Worm (Caenorhabditis elegans) whole organism, early embryonic: ENCODE data around the gene nlp-43.

Experiments used
- B0310.2 ChIP-seq: sonication (generic microtip); optimal IDR thresholded peaks from 2 replicates; lab custom pipeline; 2016; ENCODE audit warnings: mild to moderate bottlenecking, missing genetic modification characterization, missing compliant biosample characterization
- F13C5.2 ChIP-seq: sonication (generic microtip); optimal IDR thresholded peaks from 2 replicates; lab custom pipeline; 2017; ENCODE audit warnings: mild to moderate bottlenecking, missing genetic modification characterization, inconsistent platforms, missing compliant biosample characterization
- aly-1 ChIP-seq: sonication (generic microtip); optimal IDR thresholded peaks from 2 replicates; lab custom pipeline; 2016; ENCODE audit warnings: missing genetic modification characterization, missing compliant biosample characterization
- ama-1 ChIP-seq: fragments of 150-350 bp; optimal IDR thresholded peaks from 2 replicates; lab custom pipeline; 2014
- ceh-13 ChIP-seq: fragments of 200-800 bp; sonication (Bioruptor generic); optimal IDR thresholded peaks from 2 replicates; lab custom pipeline; 2018; ENCODE audit warnings: mild to moderate bottlenecking, missing genetic modification characterization, missing compliant biosample characterization
- ceh-36 ChIP-seq: sonication (generic microtip); optimal IDR thresholded peaks from 2 replicates; lab custom pipeline; 2016; ENCODE audit warnings: missing genetic modification characterization, inconsistent platforms, missing compliant biosample characterization
- ets-7 ChIP-seq: sonication (generic microtip); optimal IDR thresholded peaks from 2 replicates; lab custom pipeline; 2016; ENCODE audit warnings: missing genotype, missing genetic modification characterization, missing compliant biosample characterization
- flt-1 ChIP-seq: fragments of 200-800 bp; sonication (Bioruptor generic); IDR thresholded peaks from 2 replicates; pipeline ENCODE4 v1.3.6; 2022; ENCODE audit warnings: missing genetic modification characterization, missing compliant biosample characterization
- hmbx-1 ChIP-seq: sonication (generic microtip); optimal IDR thresholded peaks from 2 replicates; lab custom pipeline; 2016; ENCODE audit warnings: mild to moderate bottlenecking, missing genetic modification characterization, missing compliant biosample characterization
- hmg-4 ChIP-seq: fragments of 200-800 bp; sonication (Bioruptor generic); optimal IDR thresholded peaks from 2 replicates; lab custom pipeline; 2018; ENCODE audit warnings: mild to moderate bottlenecking, missing genetic modification characterization, missing compliant biosample characterization
- hnd-1 ChIP-seq: sonication (generic microtip); optimal IDR thresholded peaks from 2 replicates; lab custom pipeline; 2016; ENCODE audit warnings: missing genetic modification characterization, missing compliant biosample characterization
- pes-1 ChIP-seq: fragments of 200-800 bp; sonication (Bioruptor generic); IDR thresholded peaks from 2 replicates; pipeline ENCODE4 v1.3.6; 2022; ENCODE audit warnings: missing genetic modification reagents, missing genetic modification characterization, missing compliant biosample characterization
- scrt-1 ChIP-seq: fragments of 200-800 bp; sonication (Bioruptor generic); IDR thresholded peaks from 2 replicates; pipeline ENCODE4 v1.3.6; 2022; ENCODE audit warnings: missing genetic modification characterization, missing compliant biosample characterization
- sea-1 ChIP-seq: fragments of 200-800 bp; sonication (Bioruptor generic); conservative IDR thresholded peaks from 2 replicates; pipeline ENCODE4 v1.3.6; 2022; ENCODE audit warnings: missing genetic modification characterization, missing compliant biosample characterization
- tbx-11 ChIP-seq: fragments of 200-800 bp; sonication (Bioruptor generic); IDR thresholded peaks from 2 replicates; pipeline ENCODE4 v1.3.6; 2022; ENCODE audit warnings: missing genetic modification characterization, missing compliant biosample characterization
- tbx-37 ChIP-seq: fragments of 200-800 bp; sonication (Bioruptor generic); conservative IDR thresholded peaks from 2 replicates; pipeline ENCODE4 v1.3.6; 2022; ENCODE audit warnings: missing genetic modification reagents, missing genetic modification characterization, missing compliant biosample characterization
- tra-4 ChIP-seq: sonication (generic microtip); optimal IDR thresholded peaks from 2 replicates; lab custom pipeline; 2017; ENCODE audit warnings: missing genetic modification characterization, missing compliant biosample characterization

The nlp-43 gene

DNA sequence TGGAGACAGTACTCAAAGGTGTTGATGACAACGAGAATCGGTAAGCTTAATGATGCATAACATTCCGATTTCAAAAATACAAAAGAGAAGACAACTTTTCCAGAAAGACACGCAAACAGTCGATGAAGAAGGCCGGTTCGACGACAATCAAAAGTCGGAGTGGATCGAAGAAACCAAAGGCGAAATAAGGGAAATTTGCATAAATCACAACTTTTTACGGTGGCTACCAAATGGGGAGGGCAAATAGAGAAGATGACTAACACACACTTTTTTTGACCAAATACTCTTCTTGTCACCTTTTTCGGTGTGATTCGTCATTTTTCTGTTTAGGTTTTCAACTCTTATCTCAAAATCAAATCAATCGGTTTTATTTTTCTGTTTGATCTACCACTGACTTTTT, 6.1 kb upstream of the nlp-43 start, which contains the start of gene C45G9.6:
Gene C45G9.6, plus strand, starts transcription at position 301 of the 400 bp plus-strand sequence.
- TF ChIP-seq aly-1 (no peak), ceh-13 (GFP tag; lab: Kevin White, UChicago) (no peak), flt-1 (GFP tag; lab: Robert Waterston, UW) (no peak), B0310.2 (tag; lab: Kevin White, UChicago) (no peak), hnd-1 (tag; lab: Kevin White, UChicago) (no peak), hmg-4 (GFP tag; lab: Kevin White, UChicago) (no peak), F13C5.2 (tag; lab: Kevin White, UChicago) (no peak), hmbx-1 (tag; lab: Kevin White, UChicago) (no peak), sea-1 (GFP tag; lab: Robert Waterston, UW) (no peak), scrt-1 (GFP tag; lab: Robert Waterston, UW) (no peak), tbx-37 (GFP tag; lab: Robert Waterston, UW) (no peak), ets-7 (tag; lab: Kevin White, UChicago) (no peak), tra-4 (tag; lab: Kevin White, UChicago) (no peak), tbx-11 (GFP tag; lab: Robert Waterston, UW) (no peak), ceh-36 (tag; lab: Kevin White, UChicago) (no peak), pes-1 (GFP tag; lab: Robert Waterston, UW) (no peak), ama-1 (lab: Kevin White, UChicago) (no peak)

DNA sequence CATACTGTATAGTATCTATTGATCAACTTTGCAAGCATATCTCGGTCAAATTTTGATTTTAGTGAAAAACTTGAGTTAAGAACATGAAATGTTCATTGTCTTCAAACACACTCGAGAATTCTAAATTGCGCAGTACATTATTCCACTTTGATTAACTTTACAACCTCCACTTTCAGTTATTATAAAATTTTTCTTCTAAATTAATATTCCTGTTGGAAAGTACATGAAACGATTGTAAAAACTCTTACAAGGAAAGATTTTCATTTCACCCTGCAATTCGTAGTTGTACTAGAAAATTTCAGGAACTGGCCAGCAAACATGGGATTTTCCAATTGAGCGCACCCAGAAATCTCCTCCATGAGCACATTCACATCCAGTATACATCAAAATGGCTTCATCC, 2.5 kb downstream of the nlp-43 start, which contains the start of gene C45G9.14:
Gene C45G9.14, plus strand, starts transcription at position 301 of the 400 bp plus-strand sequence.
- TF ChIP-seq scrt-1 (GFP tag; lab: Robert Waterston, UW) (no peak), B0310.2 (tag; lab: Kevin White, UChicago) (no peak), ceh-13 (GFP tag; lab: Kevin White, UChicago) (no peak), ceh-36 (tag; lab: Kevin White, UChicago) (no peak), hnd-1 (tag; lab: Kevin White, UChicago) (no peak), hmg-4 (GFP tag; lab: Kevin White, UChicago) (no peak), aly-1 (no peak), sea-1 (GFP tag; lab: Robert Waterston, UW) (no peak), tbx-37 (GFP tag; lab: Robert Waterston, UW) (no peak)

DNA sequence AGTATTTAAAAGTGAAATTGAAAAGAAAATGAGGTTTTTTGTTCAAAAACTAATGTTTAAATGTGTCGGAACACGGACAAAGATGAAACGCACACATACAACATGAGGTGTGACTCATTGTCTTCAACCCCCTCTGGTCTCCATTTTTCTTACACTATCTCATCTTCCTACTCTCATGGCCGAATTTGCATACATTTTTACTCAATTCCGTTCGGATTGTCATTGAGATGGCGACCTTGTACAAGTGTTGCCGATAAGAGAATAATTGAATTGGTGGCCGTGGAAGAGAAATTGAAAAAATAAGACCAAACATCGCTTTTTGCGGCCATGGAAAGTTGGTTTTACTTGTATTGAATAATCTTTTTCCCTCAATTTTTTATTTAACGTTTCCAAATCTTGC, 5.0 kb downstream of the nlp-43 start, which contains the start of gene txbp-3:
Gene txbp-3, minus strand, starts transcription at position 285 of the 400 bp plus-strand sequence.
- TF ChIP-seq tra-4 (tag; lab: Kevin White, UChicago), result no peak

DNA sequence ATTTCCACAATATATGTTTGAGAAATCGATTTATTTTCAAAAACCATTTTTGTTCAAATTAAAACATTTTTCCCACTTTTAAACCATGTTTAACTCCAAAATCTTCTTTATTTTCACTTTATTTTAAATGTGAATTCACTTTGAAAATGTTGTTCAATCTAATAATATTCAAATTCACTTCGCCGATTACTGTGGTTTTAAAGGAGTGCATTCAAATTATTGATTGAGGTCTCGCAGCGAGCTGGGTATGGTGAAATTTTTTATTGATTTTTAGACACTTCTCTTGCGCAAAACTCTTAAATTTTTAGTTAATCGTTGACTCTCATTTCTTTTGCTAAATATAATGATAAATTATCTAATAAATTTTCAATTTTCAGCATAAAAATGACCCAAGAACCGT, 5.5 kb downstream of the nlp-43 start, which contains the start of gene C45G9.5:
Gene C45G9.5, plus strand, starts transcription at position 378 of the 400 bp plus-strand sequence.
- TF ChIP-seq tbx-11 (GFP tag; lab: Robert Waterston, UW) (no peak), flt-1 (GFP tag; lab: Robert Waterston, UW) (no peak), B0310.2 (tag; lab: Kevin White, UChicago) (no peak), scrt-1 (GFP tag; lab: Robert Waterston, UW) (no peak), ets-7 (tag; lab: Kevin White, UChicago) (no peak), hnd-1 (tag; lab: Kevin White, UChicago) (no peak), ceh-13 (GFP tag; lab: Kevin White, UChicago) (no peak), tra-4 (tag; lab: Kevin White, UChicago) (no peak), F13C5.2 (tag; lab: Kevin White, UChicago) (no peak), hmg-4 (GFP tag; lab: Kevin White, UChicago) (no peak), hmbx-1 (tag; lab: Kevin White, UChicago) (no peak), ceh-36 (tag; lab: Kevin White, UChicago) (no peak), ama-1 (lab: Kevin White, UChicago) (no peak), aly-1 (no peak), sea-1 (GFP tag; lab: Robert Waterston, UW) (no peak), pes-1 (GFP tag; lab: Robert Waterston, UW) (no peak), tbx-37 (GFP tag; lab: Robert Waterston, UW) (no peak)

DNA sequence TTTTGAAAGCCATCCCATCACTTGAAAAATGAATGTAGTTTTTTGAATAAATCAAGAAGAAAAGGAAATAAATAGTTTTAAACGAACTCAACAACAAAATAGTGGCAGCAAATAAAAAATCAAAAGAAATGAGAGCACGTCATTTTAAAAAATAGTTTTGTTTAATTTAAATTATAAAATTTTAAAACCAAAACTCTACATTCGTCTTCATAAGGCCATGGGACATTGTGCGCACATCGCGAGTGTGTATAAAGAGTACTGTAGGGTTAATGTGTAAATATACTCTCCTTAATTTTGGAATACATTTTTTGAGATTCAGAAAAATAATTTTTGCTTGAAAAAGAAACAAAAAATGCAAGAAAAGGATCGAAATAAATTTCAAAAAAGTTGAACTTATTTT, 9.7 kb downstream of the nlp-43 start, which contains the start of gene C45G9.15:
Gene C45G9.15, minus strand, starts transcription at position 101 of the 400 bp plus-strand sequence.
- TF ChIP-seq hmg-4 (GFP tag; lab: Kevin White, UChicago) (no peak), hnd-1 (tag; lab: Kevin White, UChicago) (no peak), ceh-36 (tag; lab: Kevin White, UChicago) (no peak), tbx-37 (GFP tag; lab: Robert Waterston, UW) (no peak), pes-1 (GFP tag; lab: Robert Waterston, UW) (no peak), ceh-13 (GFP tag; lab: Kevin White, UChicago) (no peak), tbx-11 (GFP tag; lab: Robert Waterston, UW) (no peak), tra-4 (tag; lab: Kevin White, UChicago) (no peak), ets-7 (tag; lab: Kevin White, UChicago) (no peak), aly-1 (no peak)

DNA sequence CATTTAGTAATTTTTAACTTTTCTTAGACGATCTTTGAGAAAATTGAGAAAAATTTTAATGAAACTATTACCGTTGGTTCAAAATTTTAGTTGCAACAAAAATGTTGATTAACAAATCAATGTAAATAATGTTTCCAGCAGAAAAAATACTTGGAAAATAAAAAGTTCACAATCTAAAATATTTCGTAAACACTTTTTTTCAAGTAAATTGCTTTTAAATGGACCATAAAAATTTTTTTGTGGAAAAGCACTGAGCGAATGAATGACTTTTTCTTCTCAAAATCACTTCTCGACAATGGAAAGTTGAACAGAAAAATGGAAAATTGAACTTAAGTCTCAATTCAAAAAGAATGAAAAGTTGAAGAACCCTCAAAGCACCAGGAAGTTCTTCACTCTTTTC, 11.3 kb downstream of the nlp-43 start, which contains the start of gene C45G9.8:
Gene C45G9.8, minus strand, starts transcription at position 101 of the 400 bp plus-strand sequence.
- TF ChIP-seq scrt-1 (GFP tag; lab: Robert Waterston, UW) (no peak), tbx-11 (GFP tag; lab: Robert Waterston, UW) (no peak), B0310.2 (tag; lab: Kevin White, UChicago) (no peak), sea-1 (GFP tag; lab: Robert Waterston, UW) (no peak), flt-1 (GFP tag; lab: Robert Waterston, UW) (no peak), F13C5.2 (tag; lab: Kevin White, UChicago) (no peak), hmbx-1 (tag; lab: Kevin White, UChicago) (no peak), hmg-4 (GFP tag; lab: Kevin White, UChicago) (no peak), tbx-37 (GFP tag; lab: Robert Waterston, UW) (no peak), pes-1 (GFP tag; lab: Robert Waterston, UW) (no peak), hnd-1 (tag; lab: Kevin White, UChicago) (no peak), ama-1 (lab: Kevin White, UChicago) (no peak), tra-4 (tag; lab: Kevin White, UChicago) (no peak), ceh-13 (GFP tag; lab: Kevin White, UChicago) (no peak), aly-1 (no peak), ceh-36 (tag; lab: Kevin White, UChicago) (no peak), ets-7 (tag; lab: Kevin White, UChicago) (no peak)
